Worm (Caenorhabditis elegans) whole organism, early embryonic: ENCODE data around the gene clec-25.

ENCODE experiments used
- B0310.2 ChIP-seq: sonication (generic microtip); optimal IDR thresholded peaks from 2 replicates; lab custom pipeline; 2016; ENCODE audit warnings: mild to moderate bottlenecking, missing genetic modification characterization, missing compliant biosample characterization
- aly-1 ChIP-seq: sonication (generic microtip); optimal IDR thresholded peaks from 2 replicates; lab custom pipeline; 2016; ENCODE audit warnings: missing genetic modification characterization, missing compliant biosample characterization
- ama-1 ChIP-seq: fragments of 150-350 bp; optimal IDR thresholded peaks from 2 replicates; lab custom pipeline; 2014
- ceh-36 ChIP-seq: sonication (generic microtip); optimal IDR thresholded peaks from 2 replicates; lab custom pipeline; 2016; ENCODE audit warnings: missing genetic modification characterization, inconsistent platforms, missing compliant biosample characterization
- flt-1 ChIP-seq: fragments of 200-800 bp; sonication (Bioruptor generic); IDR thresholded peaks from 2 replicates; pipeline ENCODE4 v1.3.6; 2022; ENCODE audit warnings: missing genetic modification characterization, missing compliant biosample characterization
- scrt-1 ChIP-seq: fragments of 200-800 bp; sonication (Bioruptor generic); IDR thresholded peaks from 2 replicates; pipeline ENCODE4 v1.3.6; 2022; ENCODE audit warnings: missing genetic modification characterization, missing compliant biosample characterization
- tbx-11 ChIP-seq: fragments of 200-800 bp; sonication (Bioruptor generic); IDR thresholded peaks from 2 replicates; pipeline ENCODE4 v1.3.6; 2022; ENCODE audit warnings: missing genetic modification characterization, missing compliant biosample characterization
- tra-4 ChIP-seq: sonication (generic microtip); optimal IDR thresholded peaks from 2 replicates; lab custom pipeline; 2017; ENCODE audit warnings: missing genetic modification characterization, missing compliant biosample characterization

DNA sequence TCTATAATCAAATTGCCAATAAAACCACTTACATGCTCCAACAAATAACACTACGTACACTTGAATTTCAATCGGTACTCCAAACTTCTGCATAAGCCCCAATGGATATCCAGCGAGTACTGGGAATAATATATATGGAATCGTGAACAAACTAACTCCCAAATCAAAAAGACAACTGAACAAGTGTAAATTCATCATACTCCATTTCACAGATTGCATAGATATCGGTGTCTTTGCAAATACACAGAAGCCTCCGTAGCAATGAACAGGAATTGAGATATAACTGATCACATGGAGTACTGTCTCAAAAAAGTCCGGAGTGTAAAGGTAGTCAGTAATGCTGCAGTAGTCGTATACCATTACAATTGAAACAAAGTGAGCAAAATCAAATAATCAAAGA lies 13.6 kb upstream of the clec-25 start, which contains the start of gene srh-214:
- no peak for TF ChIP-seq tra-4 (tag; lab: Kevin White, UChicago)
- TF ChIP-seq flt-1 (GFP tag; lab: Robert Waterston, UW), result no peak
- no peak for TF ChIP-seq tbx-11
- no peak for TF ChIP-seq ama-1
- TF ChIP-seq B0310.2, result no peak
- TF ChIP-seq ceh-36, result no peak
- no peak for TF ChIP-seq scrt-1
- no peak for TF ChIP-seq aly-1 (tag; lab: Kevin White, UChicago)
